Fruit fly (Drosophila melanogaster) whole organism, embryonic: ENCODE results near the gene Pgm1.

Experiments used
- CG42726 ChIP-seq: fragments of 200-800 bp; sonication (Bioruptor generic); IDR thresholded peaks from 2 replicates; pipeline ENCODE4 v1.3.6; 2022; ENCODE audit warnings: missing biosample characterization, missing genetic modification characterization; ENCODE audit not compliant: partially characterized antibody
- CG4328 ChIP-seq: fragments of 200-800 bp; sonication (Bioruptor generic); optimal IDR thresholded peaks from 3 replicates; lab custom pipeline; 2017; ENCODE audit warnings: missing biosample characterization, missing genetic modification reagents, missing genetic modification characterization
- CG7786 ChIP-seq: fragments of 200-800 bp; sonication (Bioruptor generic); optimal IDR thresholded peaks from 2 replicates; lab custom pipeline; 2016; ENCODE audit warnings: missing biosample characterization, missing genetic modification characterization
- CG9876 ChIP-seq: fragments of 200-800 bp; sonication (Bioruptor generic); optimal IDR thresholded peaks from 2 replicates; lab custom pipeline; 2016; ENCODE audit warnings: missing biosample characterization, missing genetic modification characterization
- Gug ChIP-seq: fragments of 200-800 bp; sonication (Bioruptor generic); IDR thresholded peaks from 4 replicates; pipeline ENCODE4 v1.3.6; 2022; ENCODE audit warnings: missing biosample characterization, missing genetic modification characterization
- bowl ChIP-seq: fragments of 200-800 bp; sonication (Bioruptor generic); IDR thresholded peaks from 2 replicates; pipeline ENCODE4 v1.3.6; 2022; ENCODE audit warnings: missing biosample characterization, missing genetic modification characterization
- crp ChIP-seq, 2 experiments: fragments of 200-800 bp; sonication (Bioruptor generic); optimal IDR thresholded peaks; 2 replicates in 1 of 2; 3 replicates in 1 of 2; lab custom pipeline; 2017; ENCODE audit warnings: missing biosample characterization in 2 of 2, missing genetic modification characterization in 2 of 2, mild to moderate bottlenecking in 1 of 2, moderate library complexity in 1 of 2
- dm ChIP-seq: fragments of 200-800 bp; sonication (Bioruptor generic); optimal IDR thresholded peaks from 3 replicates; lab custom pipeline; 2016; ENCODE audit warnings: missing biosample characterization, missing genetic modification characterization
- ranshi ChIP-seq: fragments of 200-800 bp; sonication (Bioruptor generic); IDR thresholded peaks from 2 replicates; pipeline ENCODE4 v1.3.6; 2022; ENCODE audit warnings: missing biosample characterization, missing genetic modification characterization
- vvl ChIP-seq: fragments of 200-800 bp; sonication (Bioruptor generic); IDR thresholded peaks from 2 replicates; pipeline ENCODE4 v1.3.6; 2022; ENCODE audit warnings: missing biosample characterization, missing genetic modification characterization

DNA sequence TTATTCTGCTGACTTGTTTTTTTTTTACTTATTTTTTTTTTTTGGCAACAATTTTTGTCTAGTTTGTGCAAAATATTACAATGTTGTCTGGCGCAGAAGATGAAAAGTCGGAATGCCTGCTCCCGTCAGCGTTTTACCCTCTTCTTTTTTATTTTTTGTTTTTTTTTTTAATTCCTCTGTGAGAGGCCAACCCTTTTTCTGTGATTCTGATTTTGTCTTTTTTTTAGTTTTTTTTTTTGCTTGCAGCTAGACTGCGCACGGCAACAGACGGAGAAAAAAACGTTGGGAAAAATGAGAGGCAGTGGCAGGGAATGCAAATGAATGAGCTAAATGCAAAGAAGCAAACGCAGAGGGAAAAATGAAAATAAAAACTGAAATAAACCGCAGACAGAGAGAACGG, 24.8 kb upstream of the Pgm1 start:
- TF ChIP-seq CG9876 (no peak), Gug (GFP tag; lab: Robert Waterston, UW) (no peak), bowl (GFP tag; lab: Robert Waterston, UW) (no peak), dm (GFP tag; lab: Kevin White, UChicago) (no peak), crp (GFP tag; optimal IDR thresholded peaks at IDR 0.05; lab: Kevin White, UChicago) (no peak), CG42726 (no peak), CG7786 (GFP tag; lab: Kevin White, UChicago) (no peak), vvl (GFP tag; lab: Robert Waterston, UW) (no peak), CG4328 (no peak), ranshi (GFP tag; lab: Robert Waterston, UW) (no peak)
